Fruit fly (Drosophila melanogaster): ENCODE results near the gene CG7706.
A peak's percentile ranks its signal among the peaks of the same experiment; 100 is the strongest.

The CG7706 gene

DNA sequence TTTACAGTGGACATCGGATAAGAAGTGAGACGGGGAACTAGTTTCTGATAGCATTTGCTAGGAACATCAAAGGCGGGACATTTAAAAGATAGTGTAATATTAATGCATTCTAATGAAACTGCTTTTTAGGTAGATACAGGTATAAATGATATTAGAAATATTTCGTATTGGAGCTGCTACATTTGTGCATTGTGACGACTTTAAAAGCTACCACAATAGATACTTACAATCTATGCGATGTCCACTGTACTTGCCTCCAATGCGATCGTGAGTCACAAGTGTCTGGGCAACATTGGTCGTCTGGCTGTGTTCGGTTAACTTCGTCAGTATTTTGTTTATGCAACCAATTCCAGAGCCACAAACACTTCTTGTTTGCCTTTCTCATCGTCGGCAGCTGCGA, 7.8 kb upstream of the CG7706 start:
- peak; percentile 64 for TF ChIP-seq CG11294 (GFP tag; IDR thresholded peaks at IDR 0.05)
- peak; percentile 62 for TF ChIP-seq Eip75B (GFP tag; optimal IDR thresholded peaks at IDR 0.05)
- no peak for TF ChIP-seq Hr38 (GFP tag; optimal IDR thresholded peaks at IDR 0.05)
- peak; percentile 54 for TF ChIP-seq fd59A (GFP tag; optimal IDR thresholded peaks at IDR 0.05)
- peak; percentile 65 for TF ChIP-seq CG3919 (GFP tag; optimal IDR thresholded peaks at IDR 0.05)
- peak; percentile 57 for TF ChIP-seq Gug (GFP tag; IDR thresholded peaks at IDR 0.05)
- peak; percentile 3 for TF ChIP-seq CG8319 (GFP tag; optimal IDR thresholded peaks at IDR 0.05)
- TF ChIP-seq fd85E (GFP tag; optimal IDR thresholded peaks at IDR 0.05), result no peak
- TF ChIP-seq net (GFP tag; optimal IDR thresholded peaks at IDR 0.05), result peak; percentile 60
- no peak for TF ChIP-seq CG10631 (GFP tag; optimal IDR thresholded peaks at IDR 0.05)
- TF ChIP-seq CG8632 (GFP tag; optimal IDR thresholded peaks at IDR 0.05), result peak; percentile 37
- peak; percentile 62 for TF ChIP-seq Met (GFP tag; optimal IDR thresholded peaks at IDR 0.05)
- TF ChIP-seq lz (GFP tag; optimal IDR thresholded peaks at IDR 0.05), result peak; percentile 57
- no peak for TF ChIP-seq pdm3 (GFP tag; optimal IDR thresholded peaks at IDR 0.05)
- peak; percentile 69 for TF ChIP-seq achi (GFP tag; optimal IDR thresholded peaks at IDR 0.05)
- peak; percentile 49 for TF ChIP-seq CG34406 (GFP tag; optimal IDR thresholded peaks at IDR 0.05)
- TF ChIP-seq CG6808 (GFP tag; optimal IDR thresholded peaks at IDR 0.05), result peak; percentile 75
- TF ChIP-seq CG10669 (GFP tag; optimal IDR thresholded peaks at IDR 0.05), result peak; percentile 64
- peak; percentile 2 for TF ChIP-seq fkh (GFP tag; optimal IDR thresholded peaks at IDR 0.05)
- no peak for TF ChIP-seq CG9139 (GFP tag; optimal IDR thresholded peaks at IDR 0.05)
- TF ChIP-seq CG7368 (GFP tag; optimal IDR thresholded peaks at IDR 0.05), result peak; percentile 17
- TF ChIP-seq CG11762 (GFP tag; optimal IDR thresholded peaks at IDR 0.05; ENCODE audit: insufficient read depth), result peak; percentile 57
- TF ChIP-seq CG3032 (tag; optimal IDR thresholded peaks at IDR 0.05), result peak; percentile 72
- peak; percentile 68 for TF ChIP-seq topi (GFP tag; optimal IDR thresholded peaks at IDR 0.05)
- peak; percentile 34 for TF ChIP-seq CG1621 (tag; optimal IDR thresholded peaks at IDR 0.05)
- peak; percentile 80 for TF ChIP-seq CG15336 (GFP tag; IDR thresholded peaks at IDR 0.05)
- TF ChIP-seq CG11902 (GFP tag; optimal IDR thresholded peaks at IDR 0.05), result peak; percentile 26
- TF ChIP-seq dsx (GFP tag; optimal IDR thresholded peaks at IDR 0.05; ENCODE audit: poor library complexity, severe bottlenecking), result no peak
- TF ChIP-seq esn (GFP tag; optimal IDR thresholded peaks at IDR 0.05), result peak; percentile 58
- TF ChIP-seq Ets96B (tag; optimal IDR thresholded peaks at IDR 0.05), result peak; percentile 75
- TF ChIP-seq Lpt (GFP tag; optimal IDR thresholded peaks at IDR 0.05), result no peak
- no peak for TF ChIP-seq CG6854 (GFP tag; optimal IDR thresholded peaks at IDR 0.05)
- peak; percentile 45 for TF ChIP-seq dac (GFP tag; optimal IDR thresholded peaks at IDR 0.05)
- peak; percentile 82 for TF ChIP-seq CG32006 (GFP tag; optimal IDR thresholded peaks at IDR 0.05)
- TF ChIP-seq CG8119 (GFP tag; IDR thresholded peaks at IDR 0.05), result peak; percentile 74
- TF ChIP-seq ss (GFP tag; optimal IDR thresholded peaks at IDR 0.05), result peak; percentile 47 to 66
- TF ChIP-seq vri (GFP tag; optimal IDR thresholded peaks at IDR 0.05), result peak; percentile 37
- TF ChIP-seq eg (GFP tag; IDR thresholded peaks at IDR 0.05), result peak; percentile 80
- TF ChIP-seq CG31627 (GFP tag; optimal IDR thresholded peaks at IDR 0.05), result peak; percentile 62
- TF ChIP-seq Sox14 (GFP tag; optimal IDR thresholded peaks at IDR 0.05), result peak; percentile 76
- peak in 1 of 2 experiments; percentile 66 for TF ChIP-seq salr (GFP tag; optimal IDR thresholded peaks at IDR 0.05)
- TF ChIP-seq OdsH (GFP tag; optimal IDR thresholded peaks at IDR 0.05), result peak; percentile 74
- no peak for TF ChIP-seq Hr39 (GFP tag; optimal IDR thresholded peaks at IDR 0.05)
- TF ChIP-seq Eip78C (GFP tag), result peak; percentile 93
- TF ChIP-seq Hr4 (GFP tag; optimal IDR thresholded peaks at IDR 0.05), result no peak
- peak; percentile 50 for TF ChIP-seq CG16779 (tag; optimal IDR thresholded peaks at IDR 0.05)
- TF ChIP-seq Smox (GFP tag; optimal IDR thresholded peaks at IDR 0.05), result no peak
- peak; percentile 72 for TF ChIP-seq acj6 (GFP tag; optimal IDR thresholded peaks at IDR 0.05)
- TF ChIP-seq CG6792 (GFP tag; optimal IDR thresholded peaks at IDR 0.05), result peak; percentile 51
- peak; percentile 62 for TF ChIP-seq cyc (GFP tag; optimal IDR thresholded peaks at IDR 0.05)
- TF ChIP-seq CG6163 (GFP tag; IDR thresholded peaks at IDR 0.05), result peak; percentile 79; the same call in 2 of the 3 replicates
- TF ChIP-seq Eip93F (GFP tag; optimal IDR thresholded peaks at IDR 0.05), result no peak
